Fruit fly (Drosophila melanogaster): ENCODE measurements around the gene CG33223.

dm6 chrX:8422643-8423042, 61.0 kb downstream of the CG33223 start:
- TF ChIP-seq CG1647 (GFP tag; optimal IDR thresholded peaks at IDR 0.05) (no peak), scrt (GFP tag; optimal IDR thresholded peaks at IDR 0.05) (no peak), CG3281 (GFP tag; optimal IDR thresholded peaks at IDR 0.05) (no peak), salm (tag; optimal IDR thresholded peaks at IDR 0.05) (no peak), Dfd (GFP tag; optimal IDR thresholded peaks at IDR 0.05) (no peak), CG15073 (GFP tag; optimal IDR thresholded peaks at IDR 0.05) (no peak), inv (GFP tag; IDR thresholded peaks at IDR 0.05; ENCODE audit: partially characterized antibody) (no peak), twi (tag; optimal IDR thresholded peaks at IDR 0.05) (no peak)
